Fruit fly (Drosophila melanogaster): ENCODE data around the gene Coq6.

dm6 chr2L:5507082-5507481, 24.9 kb downstream of the Coq6 start:
- no peak for TF ChIP-seq CG9817 (tag; optimal IDR thresholded peaks at IDR 0.05)
- TF ChIP-seq NK7.1 (GFP tag; optimal IDR thresholded peaks at IDR 0.05): no peak
- TF ChIP-seq Dll (GFP tag; IDR thresholded peaks at IDR 0.05; ENCODE audit: partially characterized antibody): no peak
- TF ChIP-seq danr (GFP tag; IDR thresholded peaks at IDR 0.05): no peak
- no peak for TF ChIP-seq CG31441 (GFP tag; IDR thresholded peaks at IDR 0.05)

Measured in whole organism, embryonic.